Fruit fly (Drosophila melanogaster): ENCODE data around the gene Gr93b.

Gene Gr93b

dm6 chr3R:21887588-21888007, 44.0 kb upstream of the Gr93b start (continued):
- TF ChIP-seq fd3F (GFP tag; optimal IDR thresholded peaks at IDR 0.05) = no peak
- no peak for TF ChIP-seq B-H2 (GFP tag; optimal IDR thresholded peaks at IDR 0.05)
- TF ChIP-seq rib (GFP tag; IDR thresholded peaks at IDR 0.05) = no peak
- no peak for TF ChIP-seq CG13624 (GFP tag; optimal IDR thresholded peaks at IDR 0.05)
- no peak for TF ChIP-seq fd64A (GFP tag; optimal IDR thresholded peaks at IDR 0.05)
- TF ChIP-seq grau (tag; optimal IDR thresholded peaks at IDR 0.05) = peak; percentile 84
- peak; percentile 31 for TF ChIP-seq CG12391 (tag; optimal IDR thresholded peaks at IDR 0.05)
- no peak for TF ChIP-seq HmgD (GFP tag; optimal IDR thresholded peaks at IDR 0.05)
- TF ChIP-seq CG3995 (GFP tag; optimal IDR thresholded peaks at IDR 0.05) = no peak
- TF ChIP-seq CG11085 (GFP tag; IDR thresholded peaks at IDR 0.05) = 0 out of 2 replicates have a peak, but pooled peaks have one; percentile 19
- peak; percentile 66 for TF ChIP-seq row (GFP tag; IDR thresholded peaks at IDR 0.05)
- no peak for TF ChIP-seq br (optimal IDR thresholded peaks at IDR 0.05)
- TF ChIP-seq CG10543 (GFP tag; optimal IDR thresholded peaks at IDR 0.05) = no peak
- no peak for TF ChIP-seq Vsx1 (GFP tag; optimal IDR thresholded peaks at IDR 0.05)
- no peak for TF ChIP-seq BtbVII (GFP tag; optimal IDR thresholded peaks at IDR 0.05)
- peak; percentile 51; the same call in 1 of the 2 replicates for TF ChIP-seq sisA (GFP tag; IDR thresholded peaks at IDR 0.05)
- no peak; the same call in 1 of the 2 replicates for TF ChIP-seq H2.0 (GFP tag; IDR thresholded peaks at IDR 0.05)
- TF ChIP-seq CG12659 (GFP tag; optimal IDR thresholded peaks at IDR 0.05) = no peak
- TF ChIP-seq CG4707 (GFP tag; optimal IDR thresholded peaks at IDR 0.05) = no peak
- TF ChIP-seq stwl (tag; optimal IDR thresholded peaks at IDR 0.05) = no peak
- TF ChIP-seq Ravus (GFP tag; IDR thresholded peaks at IDR 0.05) = no peak
- 0 out of 3 replicates have a peak, but pooled peaks have one; percentile 43 for TF ChIP-seq Mrtf (GFP tag; IDR thresholded peaks at IDR 0.05)
- no peak for TF ChIP-seq lilli (GFP tag; optimal IDR thresholded peaks at IDR 0.05)
- TF ChIP-seq pum (GFP tag; optimal IDR thresholded peaks at IDR 0.05) = peak; percentile 11
- peak; percentile 22 for TF ChIP-seq CG10209 (GFP tag; optimal IDR thresholded peaks at IDR 0.05)
- TF ChIP-seq CG1233 (GFP tag; optimal IDR thresholded peaks at IDR 0.05) = no peak
- TF ChIP-seq pita (GFP tag; optimal IDR thresholded peaks at IDR 0.05) = no peak
- TF ChIP-seq nerfin-2 (GFP tag; IDR thresholded peaks at IDR 0.05; ENCODE audit: partially characterized antibody) = no peak
- peak; percentile 51 for TF ChIP-seq phol (tag; optimal IDR thresholded peaks at IDR 0.05)
- no peak for TF ChIP-seq Hmx (GFP tag; optimal IDR thresholded peaks at IDR 0.05)
- peak; percentile 38 for TF ChIP-seq CG14710 (tag; optimal IDR thresholded peaks at IDR 0.05)
- no peak for TF ChIP-seq CG15073 (GFP tag; optimal IDR thresholded peaks at IDR 0.05)
- peak; percentile 45 for TF ChIP-seq CoRest (tag; optimal IDR thresholded peaks at IDR 0.05)
- no peak for TF ChIP-seq PHDP (tag; optimal IDR thresholded peaks at IDR 0.05)
- TF ChIP-seq CG6654 (GFP tag; optimal IDR thresholded peaks at IDR 0.05) = peak; percentile 9
- peak; percentile 33; the same call in 2 of the 3 replicates for TF ChIP-seq CG34422 (GFP tag; IDR thresholded peaks at IDR 0.05)
- no peak for TF ChIP-seq pzg (GFP tag; optimal IDR thresholded peaks at IDR 0.05)
- TF ChIP-seq CG2199 (GFP tag; IDR thresholded peaks at IDR 0.05) = no peak
- peak; percentile 12 for TF ChIP-seq az2 (GFP tag; optimal IDR thresholded peaks at IDR 0.05)
- TF ChIP-seq CG12155 (GFP tag; optimal IDR thresholded peaks at IDR 0.05) = peak; percentile 7
- TF ChIP-seq CG14965 (GFP tag; optimal IDR thresholded peaks at IDR 0.05; ENCODE audit: borderline replicate concordance) = no peak
- no peak for TF ChIP-seq Dref (GFP tag; IDR thresholded peaks at IDR 0.05)
- no peak for TF ChIP-seq Jarid2 (GFP tag; optimal IDR thresholded peaks at IDR 0.05)
- TF ChIP-seq Ets65A (GFP tag) = peak; percentile 57
- no peak for TF ChIP-seq fru (optimal IDR thresholded peaks at IDR 0.05)
- TF ChIP-seq D19A (tag; optimal IDR thresholded peaks at IDR 0.05) = no peak
- TF ChIP-seq gsb (GFP tag; IDR thresholded peaks at IDR 0.05) = no peak
- TF ChIP-seq CG31388 (GFP tag; optimal IDR thresholded peaks at IDR 0.05) = no peak
- TF ChIP-seq tna (GFP tag; IDR thresholded peaks at IDR 0.05; ENCODE audit: partially characterized antibody) = no peak
- no peak for TF ChIP-seq ac (GFP tag; optimal IDR thresholded peaks at IDR 0.05)
- TF ChIP-seq mam (GFP tag; optimal IDR thresholded peaks at IDR 0.05) = peak; percentile 0
- TF ChIP-seq Gsc (GFP tag; IDR thresholded peaks at IDR 0.05) = no peak
